Worm (Caenorhabditis elegans) whole organism, L1 larva: ENCODE measurements around the gene K02E7.1.
"Not testable (repeated sequence)": the region's sequence is repeated elsewhere in the genome, so short reads cannot be mapped to it uniquely, and the experiment has no call there.

Experiments
- alr-1 ChIP-seq: fragments of 200-800 bp; sonication (Bioruptor generic); optimal IDR thresholded peaks from 2 replicates; lab custom pipeline; 2018; ENCODE audit warnings: borderline replicate concordance, mild to moderate bottlenecking, missing genetic modification characterization, missing compliant biosample characterization
- ama-1 ChIP-seq: fragments of 150-350 bp; optimal IDR thresholded peaks from 2 replicates; lab custom pipeline; 2014
- fkh-10 ChIP-seq: sonication (generic microtip); optimal IDR thresholded peaks from 2 replicates; lab custom pipeline; 2017; ENCODE audit warnings: missing biosample characterization, missing genetic modification reagents, missing genetic modification characterization
- lin-13 ChIP-seq: fragments of 150-350 bp; optimal IDR thresholded peaks from 2 replicates; lab custom pipeline; 2014; ENCODE audit warnings: missing biosample characterization, missing genetic modification reagents, missing genetic modification characterization
- lin-15B ChIP-seq: fragments of 150-350 bp; sonication (generic microtip); optimal IDR thresholded peaks from 3 replicates; lab custom pipeline; 2014; ENCODE audit warnings: missing biosample characterization, missing genetic modification characterization
- nhr-11 ChIP-seq: fragments of 150-350 bp; optimal IDR thresholded peaks from 2 replicates; lab custom pipeline; 2014; ENCODE audit warnings: missing biosample characterization, missing genetic modification characterization
- nhr-12 ChIP-seq: sonication (generic microtip); optimal IDR thresholded peaks from 2 replicates; lab custom pipeline; 2017; ENCODE audit warnings: missing biosample characterization, missing genetic modification characterization
- nhr-90 ChIP-seq: sonication (generic microtip); optimal IDR thresholded peaks from 2 replicates; lab custom pipeline; 2016; ENCODE audit warnings: mild to moderate bottlenecking, missing genetic modification characterization, missing compliant biosample characterization; ENCODE audit not compliant: poor library complexity
- unc-130 ChIP-seq: fragments of 150-350 bp; optimal IDR thresholded peaks from 2 replicates; lab custom pipeline; 2017; ENCODE audit warnings: missing biosample characterization, missing genetic modification characterization, inconsistent platforms
- zag-1 ChIP-seq: fragments of 150-350 bp; optimal IDR thresholded peaks from 2 replicates; lab custom pipeline; 2014; ENCODE audit warnings: missing biosample characterization, missing genetic modification characterization

DNA sequence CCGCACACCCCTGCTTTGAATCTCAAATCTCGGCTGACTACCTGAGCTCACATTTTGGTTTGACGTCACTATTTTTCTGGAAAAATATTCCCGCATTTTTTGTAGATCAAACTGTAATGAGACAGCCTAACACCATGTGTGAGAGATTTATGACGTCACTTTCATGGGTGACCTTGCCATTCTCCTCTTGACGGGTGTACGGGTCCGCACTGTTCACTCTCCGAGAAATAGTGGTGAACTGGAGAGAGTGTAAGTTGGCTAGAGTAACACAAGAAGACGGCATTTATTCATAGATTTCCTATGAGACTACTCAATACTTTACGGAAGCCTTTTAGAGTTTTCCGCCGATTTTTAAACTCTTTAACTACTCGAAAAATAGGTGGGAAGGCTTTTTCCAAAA, 28.2 kb upstream of the K02E7.1 start, which contains the start of gene K02E7.7:
- not testable (repeated sequence) for TF ChIP-seq ama-1 (lab: Kevin White, UChicago); zag-1 (tag; lab: Kevin White, UChicago); fkh-10 (GFP tag; lab: Kevin White, UChicago); lin-13; nhr-12 (tag; lab: Kevin White, UChicago); nhr-11; lin-15B (tag; lab: Kevin White, UChicago); nhr-90; alr-1 (tag; lab: Kevin White, UChicago); unc-130 (tag; lab: Kevin White, UChicago)
